Worm (Caenorhabditis elegans) whole organism, L4 larva: Measurements from ENCODE around the gene cap-2.

ENCODE experiments used
- aha-1 ChIP-seq: fragments of 150-350 bp; peaks from one replicate; lab custom pipeline; 2014; ENCODE audit warnings: missing biosample characterization, missing genetic modification characterization
- ceh-82 ChIP-seq: sonication (generic microtip); optimal IDR thresholded peaks from 2 replicates; lab custom pipeline; 2017; ENCODE audit warnings: missing biosample characterization, missing genetic modification characterization
- ctbp-1 ChIP-seq: fragments of 200-800 bp; sonication (Bioruptor generic); IDR thresholded peaks from 2 replicates; pipeline ENCODE4 v1.3.6; 2022; ENCODE audit warnings: missing genetic modification reagents, missing genetic modification characterization, missing compliant biosample characterization
- dmd-8 ChIP-seq: fragments of 200-800 bp; sonication (Bioruptor generic); IDR thresholded peaks from 2 replicates; pipeline ENCODE4 v1.3.6; 2022; ENCODE audit warnings: missing genetic modification characterization, missing compliant biosample characterization
- nhr-237 ChIP-seq: sonication (generic microtip); optimal IDR thresholded peaks from 2 replicates; lab custom pipeline; 2017; ENCODE audit warnings: missing biosample characterization, missing genetic modification characterization
- saeg-2 ChIP-seq: fragments of 200-800 bp; sonication (Bioruptor generic); IDR thresholded peaks from 2 replicates; pipeline ENCODE4 v1.3.6; 2022; ENCODE audit warnings: missing genetic modification reagents, missing genetic modification characterization, missing compliant biosample characterization
- snpc-1.2 ChIP-seq: fragments of 200-800 bp; sonication (Bioruptor generic); IDR thresholded peaks from 2 replicates; pipeline ENCODE4 v1.3.6; 2022; ENCODE audit warnings: missing genetic modification reagents, missing genetic modification characterization, missing compliant biosample characterization
- snpc-4 ChIP-seq: fragments of 150-350 bp; optimal IDR thresholded peaks from 2 replicates; lab custom pipeline; 2014; ENCODE audit warnings: missing biosample characterization, missing genetic modification characterization
- unc-39 ChIP-seq: sonication (generic microtip); optimal IDR thresholded peaks from 2 replicates; lab custom pipeline; 2017; ENCODE audit warnings: missing biosample characterization, missing genetic modification characterization
- unc-62 ChIP-seq, 3 experiments: fragments of 150-350 bp in 1 of 3; sonication (generic microtip); optimal IDR thresholded peaks in 2 of 3; peaks in 1 of 3; 1 replicate in 1 of 3; 2 replicates in 2 of 3; lab custom pipeline; 2014 to 2017; ENCODE audit warnings: missing biosample characterization in 3 of 3, missing genetic modification characterization in 3 of 3, missing genetic modification reagents in 3 of 3, missing genotype in 1 of 3
- ztf-11 ChIP-seq: fragments of 150-350 bp; optimal IDR thresholded peaks from 2 replicates; lab custom pipeline; 2014; ENCODE audit warnings: missing biosample characterization, missing genetic modification characterization
- ztf-7 ChIP-seq: fragments of 150-350 bp; optimal IDR thresholded peaks from 2 replicates; lab custom pipeline; 2014; ENCODE audit warnings: missing biosample characterization, missing genetic modification characterization

ce11 chrII:10912995-10913394 is 44.0 kb downstream of the cap-2 start:
- TF ChIP-seq ztf-11 (tag; lab: Kevin White, UChicago) (no peak), snpc-1.2 (GFP tag; lab: Robert Waterston, UW) (no peak), snpc-4 (tag; lab: Kevin White, UChicago) (no peak), saeg-2 (GFP tag; lab: Robert Waterston, UW) (no peak), unc-62 (GFP tag; optimal IDR thresholded peaks at IDR 0.05 in 1 of 2; lab: Kevin White, UChicago) (peak in 1 of 2 experiments; percentile 96), unc-62 (tag; optimal IDR thresholded peaks at IDR 0.05; lab: Kevin White, UChicago) (no peak), ceh-82 (tag; lab: Kevin White, UChicago) (no peak), ztf-7 (tag; lab: Kevin White, UChicago) (no peak), ctbp-1 (GFP tag; lab: Robert Waterston, UW) (no peak), nhr-237 (no peak), unc-39 (tag; lab: Kevin White, UChicago) (no peak), aha-1 (tag; lab: Kevin White, UChicago) (no peak), dmd-8 (GFP tag; lab: Robert Waterston, UW) (no peak)
